Worm (Caenorhabditis elegans) whole organism, L4/young adult: Measurements from ENCODE around the gene erp-44.3.

Experiments
- W03F9.2 ChIP-seq: fragments of 150-350 bp; optimal IDR thresholded peaks from 2 replicates; lab custom pipeline; 2014; ENCODE audit warnings: missing biosample characterization, missing genetic modification characterization
- dao-5 ChIP-seq: sonication (generic microtip); optimal IDR thresholded peaks from 2 replicates; lab custom pipeline; 2016; ENCODE audit warnings: missing genotype, missing genetic modification characterization, moderate library complexity, missing compliant biosample characterization
- him-1 ChIP-seq: sonication (generic microtip); optimal IDR thresholded peaks from 2 replicates; lab custom pipeline; 2016; ENCODE audit warnings: missing genotype, missing genetic modification reagents, missing genetic modification characterization, missing compliant biosample characterization

DNA sequence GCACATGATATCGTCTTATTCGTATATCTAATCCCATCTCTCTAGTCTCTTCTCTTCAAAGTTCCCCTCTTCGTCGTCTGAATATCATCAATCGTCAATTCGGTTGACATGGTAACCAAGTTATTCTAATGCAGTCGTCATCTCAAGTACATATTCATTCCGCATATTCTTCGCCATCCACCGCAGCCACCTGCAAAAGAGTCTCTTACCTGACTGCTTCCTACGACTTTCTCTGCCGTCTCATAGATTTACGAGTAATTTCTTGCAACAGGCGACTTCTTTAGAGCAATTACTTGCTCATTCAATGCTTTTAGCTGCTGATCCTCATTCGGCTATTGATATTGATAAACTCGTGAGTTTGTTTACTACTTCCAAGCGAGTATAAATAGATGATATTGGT lies 5.0 kb downstream of the erp-44.3 start:
- TF ChIP-seq dao-5 (tag; lab: Kevin White, UChicago) (no peak), W03F9.2 (tag; lab: Kevin White, UChicago) (no peak), him-1 (tag; lab: Kevin White, UChicago) (no peak)
